Worm (Caenorhabditis elegans) whole organism, L1 larva: ENCODE results near the gene gcy-33.

Source experiments
- C04F5.9 ChIP-seq: sonication (generic microtip); optimal IDR thresholded peaks from 2 replicates; lab custom pipeline; 2016; ENCODE audit warnings: missing genetic modification characterization, missing compliant biosample characterization
- F16B12.6 ChIP-seq: fragments of 150-350 bp; optimal IDR thresholded peaks from 2 replicates; lab custom pipeline; 2014; ENCODE audit warnings: missing biosample characterization, missing genetic modification characterization
- alr-1 ChIP-seq: fragments of 200-800 bp; sonication (Bioruptor generic); optimal IDR thresholded peaks from 2 replicates; lab custom pipeline; 2018; ENCODE audit warnings: borderline replicate concordance, mild to moderate bottlenecking, missing genetic modification characterization, missing compliant biosample characterization
- aly-2 ChIP-seq: fragments of 150-350 bp; optimal IDR thresholded peaks from 2 replicates; lab custom pipeline; 2014; ENCODE audit warnings: missing biosample characterization, missing genetic modification characterization
- ama-1 ChIP-seq: fragments of 150-350 bp; optimal IDR thresholded peaks from 2 replicates; lab custom pipeline; 2014
- ceh-8 ChIP-seq: fragments of 200-800 bp; sonication (Bioruptor generic); optimal IDR thresholded peaks from 2 replicates; lab custom pipeline; 2018; ENCODE audit warnings: mild to moderate bottlenecking, missing genetic modification characterization, moderate library complexity, missing compliant biosample characterization
- ceh-82 ChIP-seq, 3 experiments: fragments of 150-350 bp in 1 of 3; sonication (generic microtip) in 2 of 3; optimal IDR thresholded peaks; 2 replicates each; lab custom pipeline; 2014 to 2017; ENCODE audit warnings: missing biosample characterization in 3 of 3, missing genetic modification characterization in 3 of 3
- ceh-88 ChIP-seq: fragments of 200-800 bp; sonication (Bioruptor generic); IDR thresholded peaks from 2 replicates; pipeline ENCODE4 v1.3.6; 2022; ENCODE audit warnings: missing genetic modification characterization, missing compliant biosample characterization
- dpl-1 ChIP-seq, 3 experiments: fragments of 150-350 bp in 2 of 3; sonication (generic microtip) in 1 of 3; optimal IDR thresholded peaks; 2 replicates each; lab custom pipeline; 2014 to 2017; ENCODE audit warnings: missing biosample characterization in 3 of 3, missing genetic modification characterization in 3 of 3, missing genetic modification reagents in 3 of 3
- efl-1 ChIP-seq, 4 experiments: fragments of 150-350 bp; optimal IDR thresholded peaks in 3 of 4; peaks in 1 of 4; 1 replicate in 1 of 4; 2 replicates in 3 of 4; lab custom pipeline; 2014; ENCODE audit warnings: missing biosample characterization in 2 of 4, missing genetic modification characterization in 2 of 4, missing genetic modification reagents in 2 of 4
- efl-3 ChIP-seq: fragments of 200-800 bp; sonication (Bioruptor generic); optimal IDR thresholded peaks from 2 replicates; lab custom pipeline; 2018; ENCODE audit warnings: mild to moderate bottlenecking, missing genetic modification characterization, missing compliant biosample characterization
- egl-13 ChIP-seq: sonication (generic microtip); optimal IDR thresholded peaks from 2 replicates; lab custom pipeline; 2016; ENCODE audit warnings: missing genotype, missing genetic modification reagents, missing genetic modification characterization, missing compliant biosample characterization
- egl-27 ChIP-seq, 2 experiments: fragments of 150-350 bp in 1 of 2; sonication (generic microtip); optimal IDR thresholded peaks; 3 replicates each; lab custom pipeline; 2017 to 2018; ENCODE audit warnings: missing biosample characterization in 2 of 2, missing genetic modification characterization in 2 of 2, missing genetic modification reagents in 2 of 2
- elt-2 ChIP-seq: sonication (generic microtip); optimal IDR thresholded peaks from 2 replicates; lab custom pipeline; 2016; ENCODE audit warnings: missing genetic modification characterization, mild to moderate bottlenecking, inconsistent platforms, missing compliant biosample characterization, missing genetic modification reagents
- elt-3 ChIP-seq, 6 experiments: fragments of 150-350 bp in 1 of 6; sonication (generic microtip); optimal IDR thresholded peaks; 2 replicates each; lab custom pipeline; 2017 to 2018; ENCODE audit warnings: missing biosample characterization in 6 of 6, missing genetic modification characterization in 6 of 6, inconsistent platforms in 1 of 6
- fkh-4 ChIP-seq: sonication (generic microtip); optimal IDR thresholded peaks from 2 replicates; lab custom pipeline; 2016; ENCODE audit warnings: missing compliant biosample characterization, missing genetic modification characterization, borderline replicate concordance
- hlh-17 ChIP-seq: fragments of 200-800 bp; sonication (Bioruptor generic); optimal IDR thresholded peaks from 2 replicates; lab custom pipeline; 2018; ENCODE audit warnings: missing genetic modification characterization, mild to moderate bottlenecking, missing compliant biosample characterization, moderate library complexity, borderline replicate concordance
- irx-1 ChIP-seq: sonication (generic microtip); optimal IDR thresholded peaks from 2 replicates; lab custom pipeline; 2016; ENCODE audit warnings: missing genetic modification characterization, missing compliant biosample characterization
- isw-1 ChIP-seq: fragments of 200-800 bp; sonication (Bioruptor generic); IDR thresholded peaks from 2 replicates; pipeline ENCODE4 v1.3.6; 2022; ENCODE audit warnings: missing genetic modification characterization, missing compliant biosample characterization
- jun-1 ChIP-seq: fragments of 150-350 bp; optimal IDR thresholded peaks from 2 replicates; lab custom pipeline; 2014; ENCODE audit warnings: missing biosample characterization, missing genetic modification reagents, missing genetic modification characterization
- lin-35 ChIP-seq, 2 experiments: fragments of 150-350 bp; optimal IDR thresholded peaks; 2 replicates each; lab custom pipeline; 2014; ENCODE audit warnings: missing biosample characterization in 2 of 2, missing genetic modification characterization in 2 of 2, missing genetic modification reagents in 2 of 2
- lin-39 ChIP-seq: fragments of 150-350 bp; optimal IDR thresholded peaks from 2 replicates; lab custom pipeline; 2014; ENCODE audit warnings: missing biosample characterization, missing genetic modification reagents, missing genetic modification characterization
- lsy-2 ChIP-seq, 2 experiments: fragments of 150-350 bp; optimal IDR thresholded peaks; 2 replicates each; lab custom pipeline; 2014; ENCODE audit warnings: missing biosample characterization in 2 of 2, missing genetic modification characterization in 2 of 2
- mdl-1 ChIP-seq, 2 experiments: fragments of 150-350 bp; optimal IDR thresholded peaks; 2 replicates each; lab custom pipeline; 2014 to 2017; ENCODE audit warnings: missing biosample characterization in 2 of 2, missing genetic modification characterization in 2 of 2, inconsistent platforms in 1 of 2
- nhr-11 ChIP-seq: fragments of 150-350 bp; optimal IDR thresholded peaks from 2 replicates; lab custom pipeline; 2014; ENCODE audit warnings: missing biosample characterization, missing genetic modification characterization
- nhr-19 ChIP-seq: fragments of 200-800 bp; sonication (Bioruptor generic); conservative IDR thresholded peaks from 2 replicates; pipeline ENCODE4 v1.3.6; 2022; ENCODE audit warnings: missing genetic modification characterization, missing compliant biosample characterization
- nhr-20 ChIP-seq: sonication (generic microtip); optimal IDR thresholded peaks from 2 replicates; lab custom pipeline; 2016; ENCODE audit warnings: mild to moderate bottlenecking, missing genetic modification characterization, missing compliant biosample characterization
- nhr-71 ChIP-seq: sonication (generic microtip); optimal IDR thresholded peaks from 2 replicates; lab custom pipeline; 2016; ENCODE audit warnings: mild to moderate bottlenecking, missing genetic modification characterization, moderate library complexity, missing compliant biosample characterization
- nhr-76 ChIP-seq: sonication (generic microtip); optimal IDR thresholded peaks from 2 replicates; lab custom pipeline; 2017; ENCODE audit warnings: missing biosample characterization, missing genetic modification characterization
- nhr-84 ChIP-seq: sonication (generic microtip); optimal IDR thresholded peaks from 2 replicates; lab custom pipeline; 2017; ENCODE audit warnings: missing biosample characterization, missing genetic modification characterization
- nhr-85 ChIP-seq: sonication (generic microtip); peaks from one replicate; lab custom pipeline; 2016; ENCODE audit warnings: missing genetic modification characterization, inconsistent platforms, missing compliant biosample characterization
- nhr-90 ChIP-seq: sonication (generic microtip); optimal IDR thresholded peaks from 2 replicates; lab custom pipeline; 2016; ENCODE audit warnings: mild to moderate bottlenecking, missing genetic modification characterization, missing compliant biosample characterization; ENCODE audit not compliant: poor library complexity
- pag-3 ChIP-seq: sonication (generic microtip); optimal IDR thresholded peaks from 2 replicates; lab custom pipeline; 2017; ENCODE audit warnings: missing genetic modification characterization, mild to moderate bottlenecking, missing compliant biosample characterization, antibody characterized with exemption, borderline replicate concordance; ENCODE audit not compliant: insufficient read depth
- pax-3 ChIP-seq: fragments of 200-800 bp; sonication (Bioruptor generic); optimal IDR thresholded peaks from 2 replicates; lab custom pipeline; 2018; ENCODE audit warnings: mild to moderate bottlenecking, missing genetic modification characterization, moderate library complexity, missing compliant biosample characterization
- pqm-1 ChIP-seq: sonication (generic microtip); optimal IDR thresholded peaks from 3 replicates; lab custom pipeline; 2017; ENCODE audit warnings: missing biosample characterization, missing genetic modification characterization
- skn-1 ChIP-seq: fragments of 150-350 bp; optimal IDR thresholded peaks from 2 replicates; lab custom pipeline; 2014; ENCODE audit warnings: missing biosample characterization, missing genetic modification characterization
- sox-4 ChIP-seq: sonication (generic microtip); optimal IDR thresholded peaks from 2 replicates; lab custom pipeline; 2016; ENCODE audit warnings: missing genetic modification characterization, missing compliant biosample characterization
- sup-37 ChIP-seq: fragments of 200-800 bp; sonication (Bioruptor generic); optimal IDR thresholded peaks from 2 replicates; lab custom pipeline; 2018; ENCODE audit warnings: mild to moderate bottlenecking, missing genetic modification characterization, missing compliant biosample characterization
- swsn-7 ChIP-seq: sonication (generic microtip); optimal IDR thresholded peaks from 2 replicates; lab custom pipeline; 2016; ENCODE audit warnings: missing genetic modification characterization, missing compliant biosample characterization
- tbx-2 ChIP-seq: sonication (generic microtip); optimal IDR thresholded peaks from 2 replicates; lab custom pipeline; 2016; ENCODE audit warnings: missing genetic modification characterization, missing compliant biosample characterization
- tlp-1 ChIP-seq: fragments of 150-350 bp; optimal IDR thresholded peaks from 2 replicates; lab custom pipeline; 2014; ENCODE audit warnings: missing biosample characterization, missing genetic modification characterization
- unc-86 ChIP-seq: sonication (generic microtip); optimal IDR thresholded peaks from 2 replicates; lab custom pipeline; 2016; ENCODE audit warnings: missing genetic modification characterization, missing compliant biosample characterization
- ztf-11 ChIP-seq, 2 experiments: sonication (generic microtip); optimal IDR thresholded peaks; 2 replicates each; lab custom pipeline; 2016 to 2017; ENCODE audit warnings: missing genetic modification characterization in 2 of 2, missing biosample characterization in 1 of 2, missing compliant biosample characterization in 1 of 2

Gene gcy-33

DNA sequence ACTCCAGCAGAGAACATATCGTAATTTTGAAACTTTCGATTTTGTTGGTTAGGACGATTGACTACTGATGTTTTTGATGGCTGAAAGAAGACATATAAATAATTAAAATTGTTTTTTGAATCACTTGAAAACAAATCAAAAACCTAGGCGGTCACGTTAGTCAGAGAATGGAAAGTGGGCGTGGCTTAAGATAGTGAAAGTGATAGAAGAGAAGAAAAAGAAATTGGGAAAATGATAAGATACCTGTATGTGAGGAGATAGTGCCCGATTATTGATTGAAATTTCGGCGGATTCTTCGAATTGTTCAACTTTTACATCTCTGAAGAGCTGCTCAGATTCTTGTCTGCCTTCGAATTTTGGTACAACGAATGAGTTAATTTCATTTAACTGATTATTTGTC, 10.1 kb upstream of the gcy-33 start (continued):
- TF ChIP-seq ama-1 (lab: Kevin White, UChicago) (no peak), nhr-71 (peak; percentile 22), F16B12.6 (tag; lab: Kevin White, UChicago) (no peak), lsy-2 (tag; optimal IDR thresholded peaks at IDR 0.05; lab: Kevin White, UChicago) (no peak)
- TF ChIP-seq, all 84 proteins: peak for 9

DNA sequence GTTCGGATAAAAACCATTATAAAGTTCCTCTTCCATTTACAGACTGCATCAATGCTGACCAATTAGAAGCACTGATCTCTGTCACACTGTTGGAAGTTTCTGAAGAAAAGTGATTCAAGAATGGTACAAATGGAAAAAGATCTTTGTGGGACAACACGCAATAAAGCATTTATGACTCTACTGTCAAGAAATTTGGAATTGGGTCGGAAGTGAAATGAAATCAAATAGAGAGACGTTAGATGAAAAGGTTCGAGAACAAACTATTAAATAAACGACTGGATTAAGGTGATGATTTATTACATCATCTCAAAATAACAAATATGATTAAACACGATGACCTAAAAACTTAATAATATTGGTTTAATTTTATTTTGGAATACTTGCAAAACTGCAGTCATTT, 4.9 kb upstream of the gcy-33 start, which contains the start of gene F57F5.3:
Gene F57F5.3, minus strand, starts transcription at position 101 of the 400 bp plus-strand sequence.
- no peak for TF ChIP-seq isw-1
- TF ChIP-seq dpl-1 (GFP tag; optimal IDR thresholded peaks at IDR 0.05; lab: Kevin White, UChicago): no peak
- TF ChIP-seq sup-37: no peak
- TF ChIP-seq nhr-20 (tag; lab: Kevin White, UChicago): no peak
- no peak for TF ChIP-seq C04F5.9
- TF ChIP-seq pag-3 (tag; lab: Kevin White, UChicago): no peak

DNA sequence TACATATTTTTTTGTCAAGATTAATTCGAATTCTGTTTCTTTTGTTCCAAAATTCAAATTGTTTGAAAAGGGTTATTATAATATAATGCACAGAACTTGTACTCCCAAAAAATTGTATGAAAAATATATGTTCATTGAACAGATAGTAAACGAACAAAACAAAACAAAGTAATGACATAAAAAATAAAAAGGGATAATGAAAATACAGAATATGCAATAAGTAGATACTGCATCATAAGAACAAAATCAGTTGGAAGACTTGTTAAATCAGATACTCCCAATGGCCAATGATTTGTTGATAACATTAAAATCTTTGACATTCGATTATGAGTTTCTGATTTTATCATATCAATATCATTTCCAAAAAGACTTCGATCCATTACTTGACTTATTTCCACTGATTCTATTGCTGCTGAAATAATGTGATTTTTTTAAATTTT, 2.9 kb upstream of the gcy-33 start:
- TF ChIP-seq elt-2 (peak; percentile 18), nhr-71 (peak; percentile 14), nhr-84 (no peak), tbx-2 (no peak), aly-2 (tag; lab: Kevin White, UChicago) (peak; percentile 71), efl-1 (optimal IDR thresholded peaks at IDR 0.05; lab: Kevin White, UChicago) (no peak), efl-1 (GFP tag; optimal IDR thresholded peaks at IDR 0.05 in 1 of 2; lab: Kevin White, UChicago) (peak in 1 of 2 experiments; percentile 73)

DNA sequence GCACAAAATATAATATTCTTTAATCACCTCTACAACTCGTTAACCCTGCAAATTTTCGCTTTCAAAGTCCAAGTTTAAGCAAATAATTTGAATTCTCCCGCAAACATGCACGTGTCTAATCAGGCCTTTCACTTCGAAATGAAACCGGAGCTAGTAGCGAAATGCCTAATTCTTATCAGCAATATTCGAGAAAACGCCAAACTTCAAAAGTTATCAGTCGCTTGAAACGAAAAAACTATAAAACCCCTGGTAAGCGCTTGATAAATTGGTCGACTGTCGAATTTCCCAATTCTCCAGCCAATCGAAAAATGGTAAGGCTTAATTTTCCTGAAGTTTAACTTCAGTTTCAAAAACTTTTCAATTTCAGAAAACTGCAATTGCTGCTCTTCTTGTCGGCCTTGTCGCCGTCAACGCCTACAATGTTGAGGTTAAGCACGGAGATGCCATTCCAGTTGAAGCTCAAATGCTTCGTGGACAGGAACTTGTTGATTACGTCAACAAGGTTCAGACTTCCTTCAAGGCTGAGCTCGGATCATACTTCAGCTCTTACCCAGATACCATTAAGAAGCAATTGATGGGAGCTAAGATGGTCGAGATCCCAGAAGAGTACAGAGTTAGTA, 1.4 kb upstream of the gcy-33 start, which contains the start of gene cpr-9:
Gene cpr-9, plus strand, starts transcription at position 188 of the 620 bp plus-strand sequence.
- TF ChIP-seq efl-3: no peak
- peak; percentile 22 for TF ChIP-seq nhr-20 (tag; lab: Kevin White, UChicago)
- no peak for TF ChIP-seq hlh-17 (GFP tag; lab: Kevin White, UChicago)
- no peak for TF ChIP-seq ztf-11 (tag; optimal IDR thresholded peaks at IDR 0.05; lab: Kevin White, UChicago)
- TF ChIP-seq mdl-1 (tag; optimal IDR thresholded peaks at IDR 0.05; lab: Kevin White, UChicago): peak in 1 of 2 experiments; percentile 9
- TF ChIP-seq elt-2: peak; percentile 85
- TF ChIP-seq elt-3 (tag; optimal IDR thresholded peaks at IDR 0.05; lab: Kevin White, UChicago): no peak
- no peak for TF ChIP-seq alr-1 (tag; lab: Kevin White, UChicago)
- no peak for TF ChIP-seq nhr-90 (tag; lab: Kevin White, UChicago)
- no peak for TF ChIP-seq unc-86 (tag; lab: Kevin White, UChicago)
- no peak for TF ChIP-seq nhr-19
- TF ChIP-seq tlp-1 (tag; lab: Kevin White, UChicago): no peak
- no peak for TF ChIP-seq nhr-11
- TF ChIP-seq nhr-71: no peak
- no peak for TF ChIP-seq lin-39 (tag; lab: Kevin White, UChicago)
- no peak for TF ChIP-seq skn-1 (tag; lab: Kevin White, UChicago)
- TF ChIP-seq swsn-7 (tag; lab: Kevin White, UChicago): no peak
- TF ChIP-seq ceh-82 (tag; optimal IDR thresholded peaks at IDR 0.05; lab: Kevin White, UChicago): no peak
- no peak for TF ChIP-seq irx-1
- no peak for TF ChIP-seq sox-4 (tag; lab: Kevin White, UChicago)
- TF ChIP-seq C04F5.9: no peak
- TF ChIP-seq egl-27 (tag; optimal IDR thresholded peaks at IDR 0.05; lab: Kevin White, UChicago): no peak
- TF ChIP-seq lin-35 (GFP tag; optimal IDR thresholded peaks at IDR 0.05; lab: Kevin White, UChicago): peak in 1 of 2 experiments; percentile 33
- no peak for TF ChIP-seq ceh-8 (GFP tag; lab: Kevin White, UChicago)
- TF ChIP-seq nhr-85 (tag; lab: Kevin White, UChicago): no peak
- TF ChIP-seq pax-3 (tag; lab: Kevin White, UChicago): no peak
- no peak for TF ChIP-seq nhr-76 (tag; lab: Kevin White, UChicago)
- TF ChIP-seq jun-1: peak; percentile 36
- TF ChIP-seq pqm-1: no peak
- no peak for TF ChIP-seq efl-1 (optimal IDR thresholded peaks at IDR 0.05; lab: Kevin White, UChicago)
- peak in 1 of 2 experiments; percentile 78 for TF ChIP-seq efl-1 (GFP tag; optimal IDR thresholded peaks at IDR 0.05 in 1 of 2; lab: Kevin White, UChicago)
- no peak for TF ChIP-seq nhr-84
- TF ChIP-seq egl-13 (tag; lab: Kevin White, UChicago): no peak
- TF ChIP-seq fkh-4 (tag; lab: Kevin White, UChicago): no peak
- no peak for TF ChIP-seq ceh-88 (GFP tag; lab: Robert Waterston, UW)
